Worm (Caenorhabditis elegans) whole organism, L1 larva: ENCODE data around the gene sdz-19.

Experiments used
- C16A3.4 ChIP-seq: fragments of 150-350 bp; optimal IDR thresholded peaks from 2 replicates; lab custom pipeline; 2014; ENCODE audit warnings: missing biosample characterization, missing genetic modification characterization
- F16B12.6 ChIP-seq: fragments of 150-350 bp; optimal IDR thresholded peaks from 2 replicates; lab custom pipeline; 2014; ENCODE audit warnings: missing biosample characterization, missing genetic modification characterization
- aha-1 ChIP-seq: fragments of 150-350 bp; optimal IDR thresholded peaks from 2 replicates; lab custom pipeline; 2014; ENCODE audit warnings: missing biosample characterization, missing genetic modification characterization
- alr-1 ChIP-seq: fragments of 200-800 bp; sonication (Bioruptor generic); optimal IDR thresholded peaks from 2 replicates; lab custom pipeline; 2018; ENCODE audit warnings: borderline replicate concordance, mild to moderate bottlenecking, missing genetic modification characterization, missing compliant biosample characterization
- ama-1 ChIP-seq: fragments of 150-350 bp; optimal IDR thresholded peaks from 2 replicates; lab custom pipeline; 2014
- ceh-63 ChIP-seq: fragments of 200-800 bp; sonication (Bioruptor generic); optimal IDR thresholded peaks from 2 replicates; lab custom pipeline; 2018; ENCODE audit warnings: mild to moderate bottlenecking, missing genetic modification characterization, missing compliant biosample characterization
- ceh-90 ChIP-seq: sonication (generic microtip); optimal IDR thresholded peaks from 2 replicates; lab custom pipeline; 2016; ENCODE audit warnings: missing genetic modification characterization, missing compliant biosample characterization
- ces-1 ChIP-seq: fragments of 150-350 bp; optimal IDR thresholded peaks from 2 replicates; lab custom pipeline; 2014; ENCODE audit warnings: missing biosample characterization, missing genetic modification reagents, missing genetic modification characterization
- efl-1 ChIP-seq, 4 experiments: fragments of 150-350 bp; optimal IDR thresholded peaks in 3 of 4; peaks in 1 of 4; 1 replicate in 1 of 4; 2 replicates in 3 of 4; lab custom pipeline; 2014; ENCODE audit warnings: missing biosample characterization in 2 of 4, missing genetic modification characterization in 2 of 4, missing genetic modification reagents in 2 of 4
- efl-3 ChIP-seq: fragments of 200-800 bp; sonication (Bioruptor generic); optimal IDR thresholded peaks from 2 replicates; lab custom pipeline; 2018; ENCODE audit warnings: mild to moderate bottlenecking, missing genetic modification characterization, missing compliant biosample characterization
- egl-13 ChIP-seq: sonication (generic microtip); optimal IDR thresholded peaks from 2 replicates; lab custom pipeline; 2016; ENCODE audit warnings: missing genotype, missing genetic modification reagents, missing genetic modification characterization, missing compliant biosample characterization
- egl-27 ChIP-seq, 2 experiments: fragments of 150-350 bp in 1 of 2; sonication (generic microtip); optimal IDR thresholded peaks; 3 replicates each; lab custom pipeline; 2017 to 2018; ENCODE audit warnings: missing biosample characterization in 2 of 2, missing genetic modification characterization in 2 of 2, missing genetic modification reagents in 2 of 2
- elt-2 ChIP-seq: sonication (generic microtip); optimal IDR thresholded peaks from 2 replicates; lab custom pipeline; 2016; ENCODE audit warnings: missing genetic modification characterization, mild to moderate bottlenecking, inconsistent platforms, missing compliant biosample characterization, missing genetic modification reagents
- elt-3 ChIP-seq, 6 experiments: fragments of 150-350 bp in 1 of 6; sonication (generic microtip); optimal IDR thresholded peaks; 2 replicates each; lab custom pipeline; 2017 to 2018; ENCODE audit warnings: missing biosample characterization in 6 of 6, missing genetic modification characterization in 6 of 6, inconsistent platforms in 1 of 6
- fkh-8 ChIP-seq: sonication (generic microtip); optimal IDR thresholded peaks from 2 replicates; lab custom pipeline; 2016; ENCODE audit warnings: mild to moderate bottlenecking, missing genetic modification characterization, missing compliant biosample characterization
- fos-1 ChIP-seq: fragments of 150-350 bp; optimal IDR thresholded peaks from 2 replicates; lab custom pipeline; 2014; ENCODE audit warnings: missing biosample characterization, missing genetic modification characterization
- grh-1 ChIP-seq: fragments of 200-800 bp; sonication (Bioruptor generic); IDR thresholded peaks from 2 replicates; pipeline ENCODE4 v1.3.6; 2022; ENCODE audit warnings: missing genetic modification reagents, missing genetic modification characterization, missing compliant biosample characterization
- irx-1 ChIP-seq: sonication (generic microtip); optimal IDR thresholded peaks from 2 replicates; lab custom pipeline; 2016; ENCODE audit warnings: missing genetic modification characterization, missing compliant biosample characterization
- isw-1 ChIP-seq: fragments of 200-800 bp; sonication (Bioruptor generic); IDR thresholded peaks from 2 replicates; pipeline ENCODE4 v1.3.6; 2022; ENCODE audit warnings: missing genetic modification characterization, missing compliant biosample characterization
- jun-1 ChIP-seq: fragments of 150-350 bp; optimal IDR thresholded peaks from 2 replicates; lab custom pipeline; 2014; ENCODE audit warnings: missing biosample characterization, missing genetic modification reagents, missing genetic modification characterization
- lin-35 ChIP-seq, 2 experiments: fragments of 150-350 bp; optimal IDR thresholded peaks; 2 replicates each; lab custom pipeline; 2014; ENCODE audit warnings: missing biosample characterization in 2 of 2, missing genetic modification characterization in 2 of 2, missing genetic modification reagents in 2 of 2
- mab-9 ChIP-seq: fragments of 200-800 bp; sonication (Bioruptor generic); IDR thresholded peaks from 2 replicates; pipeline ENCODE4 v1.3.6; 2022; ENCODE audit warnings: missing genetic modification reagents, missing genetic modification characterization, missing compliant biosample characterization
- mef-2 ChIP-seq: fragments of 150-350 bp; optimal IDR thresholded peaks from 2 replicates; lab custom pipeline; 2014; ENCODE audit warnings: missing biosample characterization, missing genetic modification characterization
- nhr-11 ChIP-seq: fragments of 150-350 bp; optimal IDR thresholded peaks from 2 replicates; lab custom pipeline; 2014; ENCODE audit warnings: missing biosample characterization, missing genetic modification characterization
- nhr-12 ChIP-seq: sonication (generic microtip); optimal IDR thresholded peaks from 2 replicates; lab custom pipeline; 2017; ENCODE audit warnings: missing biosample characterization, missing genetic modification characterization
- nhr-19 ChIP-seq: fragments of 200-800 bp; sonication (Bioruptor generic); conservative IDR thresholded peaks from 2 replicates; pipeline ENCODE4 v1.3.6; 2022; ENCODE audit warnings: missing genetic modification characterization, missing compliant biosample characterization
- nhr-20 ChIP-seq: sonication (generic microtip); optimal IDR thresholded peaks from 2 replicates; lab custom pipeline; 2016; ENCODE audit warnings: mild to moderate bottlenecking, missing genetic modification characterization, missing compliant biosample characterization
- nhr-47 ChIP-seq: sonication (generic microtip); optimal IDR thresholded peaks from 2 replicates; lab custom pipeline; 2016; ENCODE audit warnings: mild to moderate bottlenecking, missing genetic modification characterization, moderate library complexity, missing compliant biosample characterization
- nhr-71 ChIP-seq: sonication (generic microtip); optimal IDR thresholded peaks from 2 replicates; lab custom pipeline; 2016; ENCODE audit warnings: mild to moderate bottlenecking, missing genetic modification characterization, moderate library complexity, missing compliant biosample characterization
- nhr-76 ChIP-seq: sonication (generic microtip); optimal IDR thresholded peaks from 2 replicates; lab custom pipeline; 2017; ENCODE audit warnings: missing biosample characterization, missing genetic modification characterization
- nhr-85 ChIP-seq: sonication (generic microtip); peaks from one replicate; lab custom pipeline; 2016; ENCODE audit warnings: missing genetic modification characterization, inconsistent platforms, missing compliant biosample characterization
- nhr-90 ChIP-seq: sonication (generic microtip); optimal IDR thresholded peaks from 2 replicates; lab custom pipeline; 2016; ENCODE audit warnings: mild to moderate bottlenecking, missing genetic modification characterization, missing compliant biosample characterization; ENCODE audit not compliant: poor library complexity
- pag-3 ChIP-seq: sonication (generic microtip); optimal IDR thresholded peaks from 2 replicates; lab custom pipeline; 2017; ENCODE audit warnings: missing genetic modification characterization, mild to moderate bottlenecking, missing compliant biosample characterization, antibody characterized with exemption, borderline replicate concordance; ENCODE audit not compliant: insufficient read depth
- snpc-4 ChIP-seq: fragments of 150-350 bp; optimal IDR thresholded peaks from 2 replicates; lab custom pipeline; 2014; ENCODE audit warnings: missing biosample characterization, missing genetic modification characterization
- unc-130 ChIP-seq: fragments of 150-350 bp; optimal IDR thresholded peaks from 2 replicates; lab custom pipeline; 2017; ENCODE audit warnings: missing biosample characterization, missing genetic modification characterization, inconsistent platforms
- unc-62 ChIP-seq: fragments of 150-350 bp; optimal IDR thresholded peaks from 2 replicates; lab custom pipeline; 2014; ENCODE audit warnings: missing biosample characterization, missing genetic modification reagents, missing genetic modification characterization
- zag-1 ChIP-seq: fragments of 150-350 bp; optimal IDR thresholded peaks from 2 replicates; lab custom pipeline; 2014; ENCODE audit warnings: missing biosample characterization, missing genetic modification characterization
- ztf-11 ChIP-seq, 2 experiments: sonication (generic microtip); optimal IDR thresholded peaks; 2 replicates each; lab custom pipeline; 2016 to 2017; ENCODE audit warnings: missing genetic modification characterization in 2 of 2, missing biosample characterization in 1 of 2, missing compliant biosample characterization in 1 of 2
- ztf-4 ChIP-seq: fragments of 150-350 bp; optimal IDR thresholded peaks from 2 replicates; lab custom pipeline; 2014; ENCODE audit warnings: missing biosample characterization, missing genetic modification characterization

Gene sdz-19

DNA sequence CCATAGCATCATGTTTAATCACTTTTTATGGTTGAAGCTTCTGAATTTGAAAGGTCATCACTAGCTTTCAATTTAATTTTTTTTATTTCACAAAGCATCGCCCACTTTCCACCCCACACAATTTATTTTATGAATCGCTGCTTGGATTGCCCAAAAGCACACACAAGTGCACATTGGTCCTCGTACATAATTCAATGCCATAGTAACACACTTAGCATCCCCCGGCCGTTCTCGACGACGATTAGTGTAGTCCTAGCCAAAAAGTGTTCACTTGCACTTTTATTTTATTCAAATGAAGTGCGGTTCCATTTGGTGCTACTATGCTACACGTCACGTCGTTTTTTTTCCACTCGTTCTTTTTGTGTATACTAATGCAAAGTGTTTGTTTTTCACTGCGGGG lies 24.1 kb downstream of the sdz-19 start:
- TF ChIP-seq aha-1 (tag; lab: Kevin White, UChicago) = no peak
- TF ChIP-seq nhr-20 (tag; lab: Kevin White, UChicago) = no peak
- TF ChIP-seq zag-1 (tag; lab: Kevin White, UChicago) = no peak
- no peak for TF ChIP-seq egl-27 (tag; optimal IDR thresholded peaks at IDR 0.05; lab: Kevin White, UChicago)
- TF ChIP-seq nhr-11 (tag; lab: Kevin White, UChicago) = no peak

- TF ChIP-seq elt-2 (peak; percentile 57), efl-1 (optimal IDR thresholded peaks at IDR 0.05; lab: Kevin White, UChicago) (no peak), efl-1 (GFP tag; optimal IDR thresholded peaks at IDR 0.05 in 1 of 2; lab: Kevin White, UChicago) (no peak), egl-13 (tag; lab: Kevin White, UChicago) (no peak), pag-3 (tag; lab: Kevin White, UChicago) (no peak), fkh-8 (no peak), nhr-71 (tag; lab: Kevin White, UChicago) (no peak), nhr-85 (tag; lab: Kevin White, UChicago) (no peak), unc-130 (tag; lab: Kevin White, UChicago) (no peak), mab-9 (GFP tag; lab: Robert Waterston, UW) (no peak), ztf-11 (tag; optimal IDR thresholded peaks at IDR 0.05; lab: Kevin White, UChicago) (no peak), snpc-4 (tag; lab: Kevin White, UChicago) (no peak), nhr-19 (GFP tag; lab: Robert Waterston, UW) (no peak), C16A3.4 (no peak), ceh-90 (tag; lab: Kevin White, UChicago) (no peak), lin-35 (GFP tag; optimal IDR thresholded peaks at IDR 0.05; lab: Kevin White, UChicago) (peak in 1 of 2 experiments; percentile 41)
Measured at ce11 chrX:12478465-12478864, 24.7 kb downstream of the sdz-19 start.

DNA sequence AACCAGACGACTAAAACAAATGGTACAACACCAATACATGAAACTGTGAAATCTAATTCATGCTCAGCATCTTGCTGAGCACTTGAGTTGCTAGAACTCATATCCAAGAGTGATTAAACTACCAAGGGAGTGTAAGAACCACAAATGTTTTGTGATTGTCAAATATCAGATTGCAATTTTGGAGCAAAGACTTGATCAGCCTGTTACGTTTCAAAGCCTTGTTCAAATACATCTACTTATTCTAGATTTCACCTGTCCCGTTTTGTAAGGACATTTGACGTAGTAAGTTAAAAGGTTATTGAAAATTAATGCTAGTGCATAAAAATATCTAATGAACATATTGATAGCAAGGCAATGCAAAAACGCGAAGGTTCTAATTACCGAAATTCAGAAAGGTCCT lies 25.8 kb downstream of the sdz-19 start, which contains the start of gene F45E6.1:
F45E6.1 (minus strand) TSS at position 101 of the 400 bp plus-strand sequence.
- TF ChIP-seq ztf-4 (tag; lab: Kevin White, UChicago) (no peak), elt-3 (tag; optimal IDR thresholded peaks at IDR 0.05; lab: Kevin White, UChicago) (no peak), fos-1 (tag; lab: Kevin White, UChicago) (no peak), unc-62 (GFP tag; lab: Kevin White, UChicago) (no peak), ces-1 (no peak), fkh-8 (no peak), mab-9 (GFP tag; lab: Robert Waterston, UW) (no peak), ama-1 (no peak), ceh-63 (GFP tag; lab: Kevin White, UChicago) (no peak), efl-3 (no peak), ceh-90 (tag; lab: Kevin White, UChicago) (no peak), isw-1 (no peak), nhr-47 (no peak), nhr-12 (tag; lab: Kevin White, UChicago) (no peak), nhr-11 (tag; lab: Kevin White, UChicago) (no peak), zag-1 (tag; lab: Kevin White, UChicago) (no peak), jun-1 (no peak), grh-1 (no peak), F16B12.6 (tag; lab: Kevin White, UChicago) (no peak), alr-1 (tag; lab: Kevin White, UChicago) (no peak)

ce11 chrX:12476412-12476811 lies 26.7 kb downstream of the sdz-19 start:
- TF ChIP-seq irx-1 (tag; lab: Kevin White, UChicago) (no peak), efl-1 (optimal IDR thresholded peaks at IDR 0.05; lab: Kevin White, UChicago) (no peak), efl-1 (GFP tag; optimal IDR thresholded peaks at IDR 0.05 in 1 of 2; lab: Kevin White, UChicago) (peak in 1 of 2 experiments; percentile 59), nhr-76 (no peak), nhr-90 (tag; lab: Kevin White, UChicago) (no peak), mef-2 (tag; lab: Kevin White, UChicago) (no peak)
